Worm (Caenorhabditis elegans) whole organism, L1 larva: ENCODE results near the gene ZK829.9.
A peak's percentile ranks its signal among the peaks of the same experiment; 100 is the strongest.

Experiments
- C04F5.9 ChIP-seq: sonication (generic microtip); optimal IDR thresholded peaks from 2 replicates; lab custom pipeline; 2016; ENCODE audit warnings: missing genetic modification characterization, missing compliant biosample characterization
- F16B12.6 ChIP-seq: fragments of 150-350 bp; optimal IDR thresholded peaks from 2 replicates; lab custom pipeline; 2014; ENCODE audit warnings: missing biosample characterization, missing genetic modification characterization
- aha-1 ChIP-seq: fragments of 150-350 bp; optimal IDR thresholded peaks from 2 replicates; lab custom pipeline; 2014; ENCODE audit warnings: missing biosample characterization, missing genetic modification characterization
- ama-1 ChIP-seq: fragments of 150-350 bp; optimal IDR thresholded peaks from 2 replicates; lab custom pipeline; 2014
- blmp-1 ChIP-seq: fragments of 150-350 bp; optimal IDR thresholded peaks from 2 replicates; lab custom pipeline; 2014; ENCODE audit warnings: missing biosample characterization, missing genetic modification characterization
- ceh-63 ChIP-seq: fragments of 200-800 bp; sonication (Bioruptor generic); optimal IDR thresholded peaks from 2 replicates; lab custom pipeline; 2018; ENCODE audit warnings: mild to moderate bottlenecking, missing genetic modification characterization, missing compliant biosample characterization
- ceh-82 ChIP-seq, 3 experiments: fragments of 150-350 bp in 1 of 3; sonication (generic microtip) in 2 of 3; optimal IDR thresholded peaks; 2 replicates each; lab custom pipeline; 2014 to 2017; ENCODE audit warnings: missing biosample characterization in 3 of 3, missing genetic modification characterization in 3 of 3
- ces-1 ChIP-seq: fragments of 150-350 bp; optimal IDR thresholded peaks from 2 replicates; lab custom pipeline; 2014; ENCODE audit warnings: missing biosample characterization, missing genetic modification reagents, missing genetic modification characterization
- efl-1 ChIP-seq, 4 experiments: fragments of 150-350 bp; optimal IDR thresholded peaks in 3 of 4; peaks in 1 of 4; 1 replicate in 1 of 4; 2 replicates in 3 of 4; lab custom pipeline; 2014; ENCODE audit warnings: missing biosample characterization in 2 of 4, missing genetic modification characterization in 2 of 4, missing genetic modification reagents in 2 of 4
- efl-3 ChIP-seq: fragments of 200-800 bp; sonication (Bioruptor generic); optimal IDR thresholded peaks from 2 replicates; lab custom pipeline; 2018; ENCODE audit warnings: mild to moderate bottlenecking, missing genetic modification characterization, missing compliant biosample characterization
- egl-13 ChIP-seq: sonication (generic microtip); optimal IDR thresholded peaks from 2 replicates; lab custom pipeline; 2016; ENCODE audit warnings: missing genotype, missing genetic modification reagents, missing genetic modification characterization, missing compliant biosample characterization
- elt-2 ChIP-seq: sonication (generic microtip); optimal IDR thresholded peaks from 2 replicates; lab custom pipeline; 2016; ENCODE audit warnings: missing genetic modification characterization, mild to moderate bottlenecking, inconsistent platforms, missing compliant biosample characterization, missing genetic modification reagents
- elt-3 ChIP-seq, 6 experiments: fragments of 150-350 bp in 1 of 6; sonication (generic microtip); optimal IDR thresholded peaks; 2 replicates each; lab custom pipeline; 2017 to 2018; ENCODE audit warnings: missing biosample characterization in 6 of 6, missing genetic modification characterization in 6 of 6, inconsistent platforms in 1 of 6
- fkh-10 ChIP-seq: sonication (generic microtip); optimal IDR thresholded peaks from 2 replicates; lab custom pipeline; 2017; ENCODE audit warnings: missing biosample characterization, missing genetic modification reagents, missing genetic modification characterization
- fkh-4 ChIP-seq: sonication (generic microtip); optimal IDR thresholded peaks from 2 replicates; lab custom pipeline; 2016; ENCODE audit warnings: missing compliant biosample characterization, missing genetic modification characterization, borderline replicate concordance
- fos-1 ChIP-seq: fragments of 150-350 bp; optimal IDR thresholded peaks from 2 replicates; lab custom pipeline; 2014; ENCODE audit warnings: missing biosample characterization, missing genetic modification characterization
- hpl-2 ChIP-seq: fragments of 150-350 bp; optimal IDR thresholded peaks from 2 replicates; lab custom pipeline; 2014; ENCODE audit warnings: missing biosample characterization, missing genetic modification reagents, missing genetic modification characterization
- isw-1 ChIP-seq: fragments of 200-800 bp; sonication (Bioruptor generic); IDR thresholded peaks from 2 replicates; pipeline ENCODE4 v1.3.6; 2022; ENCODE audit warnings: missing genetic modification characterization, missing compliant biosample characterization
- jun-1 ChIP-seq: fragments of 150-350 bp; optimal IDR thresholded peaks from 2 replicates; lab custom pipeline; 2014; ENCODE audit warnings: missing biosample characterization, missing genetic modification reagents, missing genetic modification characterization
- lin-15B ChIP-seq: fragments of 150-350 bp; sonication (generic microtip); optimal IDR thresholded peaks from 3 replicates; lab custom pipeline; 2014; ENCODE audit warnings: missing biosample characterization, missing genetic modification characterization
- lin-35 ChIP-seq, 2 experiments: fragments of 150-350 bp; optimal IDR thresholded peaks; 2 replicates each; lab custom pipeline; 2014; ENCODE audit warnings: missing biosample characterization in 2 of 2, missing genetic modification characterization in 2 of 2, missing genetic modification reagents in 2 of 2
- lsy-2 ChIP-seq, 2 experiments: fragments of 150-350 bp; optimal IDR thresholded peaks; 2 replicates each; lab custom pipeline; 2014; ENCODE audit warnings: missing biosample characterization in 2 of 2, missing genetic modification characterization in 2 of 2
- mdl-1 ChIP-seq, 2 experiments: fragments of 150-350 bp; optimal IDR thresholded peaks; 2 replicates each; lab custom pipeline; 2014 to 2017; ENCODE audit warnings: missing biosample characterization in 2 of 2, missing genetic modification characterization in 2 of 2, inconsistent platforms in 1 of 2
- mep-1 ChIP-seq: fragments of 150-350 bp; optimal IDR thresholded peaks from 2 replicates; lab custom pipeline; 2014; ENCODE audit warnings: missing biosample characterization, missing genetic modification characterization
- nhr-11 ChIP-seq: fragments of 150-350 bp; optimal IDR thresholded peaks from 2 replicates; lab custom pipeline; 2014; ENCODE audit warnings: missing biosample characterization, missing genetic modification characterization
- nhr-12 ChIP-seq: sonication (generic microtip); optimal IDR thresholded peaks from 2 replicates; lab custom pipeline; 2017; ENCODE audit warnings: missing biosample characterization, missing genetic modification characterization
- nhr-19 ChIP-seq: fragments of 200-800 bp; sonication (Bioruptor generic); conservative IDR thresholded peaks from 2 replicates; pipeline ENCODE4 v1.3.6; 2022; ENCODE audit warnings: missing genetic modification characterization, missing compliant biosample characterization
- nhr-20 ChIP-seq: sonication (generic microtip); optimal IDR thresholded peaks from 2 replicates; lab custom pipeline; 2016; ENCODE audit warnings: mild to moderate bottlenecking, missing genetic modification characterization, missing compliant biosample characterization
- nhr-47 ChIP-seq: sonication (generic microtip); optimal IDR thresholded peaks from 2 replicates; lab custom pipeline; 2016; ENCODE audit warnings: mild to moderate bottlenecking, missing genetic modification characterization, moderate library complexity, missing compliant biosample characterization
- nhr-71 ChIP-seq: sonication (generic microtip); optimal IDR thresholded peaks from 2 replicates; lab custom pipeline; 2016; ENCODE audit warnings: mild to moderate bottlenecking, missing genetic modification characterization, moderate library complexity, missing compliant biosample characterization
- nhr-77 ChIP-seq: fragments of 150-350 bp; optimal IDR thresholded peaks from 2 replicates; lab custom pipeline; 2014; ENCODE audit warnings: missing biosample characterization, missing genetic modification characterization
- nhr-85 ChIP-seq: sonication (generic microtip); peaks from one replicate; lab custom pipeline; 2016; ENCODE audit warnings: missing genetic modification characterization, inconsistent platforms, missing compliant biosample characterization
- pax-3 ChIP-seq: fragments of 200-800 bp; sonication (Bioruptor generic); optimal IDR thresholded peaks from 2 replicates; lab custom pipeline; 2018; ENCODE audit warnings: mild to moderate bottlenecking, missing genetic modification characterization, moderate library complexity, missing compliant biosample characterization
- pqm-1 ChIP-seq: sonication (generic microtip); optimal IDR thresholded peaks from 3 replicates; lab custom pipeline; 2017; ENCODE audit warnings: missing biosample characterization, missing genetic modification characterization
- rnt-1 ChIP-seq: sonication (generic microtip); optimal IDR thresholded peaks from 2 replicates; lab custom pipeline; 2016; ENCODE audit warnings: mild to moderate bottlenecking, missing genetic modification characterization, moderate library complexity, missing compliant biosample characterization
- skn-1 ChIP-seq: fragments of 150-350 bp; optimal IDR thresholded peaks from 2 replicates; lab custom pipeline; 2014; ENCODE audit warnings: missing biosample characterization, missing genetic modification characterization
- snpc-4 ChIP-seq: fragments of 150-350 bp; optimal IDR thresholded peaks from 2 replicates; lab custom pipeline; 2014; ENCODE audit warnings: missing biosample characterization, missing genetic modification characterization
- sox-4 ChIP-seq: sonication (generic microtip); optimal IDR thresholded peaks from 2 replicates; lab custom pipeline; 2016; ENCODE audit warnings: missing genetic modification characterization, missing compliant biosample characterization
- sptf-1 ChIP-seq: fragments of 150-350 bp; optimal IDR thresholded peaks from 2 replicates; lab custom pipeline; 2014; ENCODE audit warnings: missing biosample characterization, missing genetic modification characterization
- sup-37 ChIP-seq: fragments of 200-800 bp; sonication (Bioruptor generic); optimal IDR thresholded peaks from 2 replicates; lab custom pipeline; 2018; ENCODE audit warnings: mild to moderate bottlenecking, missing genetic modification characterization, missing compliant biosample characterization
- tlp-1 ChIP-seq: fragments of 150-350 bp; optimal IDR thresholded peaks from 2 replicates; lab custom pipeline; 2014; ENCODE audit warnings: missing biosample characterization, missing genetic modification characterization
- vab-15 ChIP-seq: sonication (generic microtip); optimal IDR thresholded peaks from 2 replicates; lab custom pipeline; 2017; ENCODE audit warnings: missing genotype, mild to moderate bottlenecking, missing genetic modification characterization, missing compliant biosample characterization
- xbp-1 ChIP-seq: sonication (generic microtip); optimal IDR thresholded peaks from 2 replicates; lab custom pipeline; 2016; ENCODE audit warnings: missing genetic modification characterization, missing compliant biosample characterization
- zag-1 ChIP-seq: fragments of 150-350 bp; optimal IDR thresholded peaks from 2 replicates; lab custom pipeline; 2014; ENCODE audit warnings: missing biosample characterization, missing genetic modification characterization
- zip-4 ChIP-seq: fragments of 200-800 bp; sonication (Bioruptor generic); optimal IDR thresholded peaks from 2 replicates; lab custom pipeline; 2018; ENCODE audit warnings: mild to moderate bottlenecking, missing genetic modification characterization, moderate library complexity, missing compliant biosample characterization
- ztf-11 ChIP-seq, 2 experiments: sonication (generic microtip); optimal IDR thresholded peaks; 2 replicates each; lab custom pipeline; 2016 to 2017; ENCODE audit warnings: missing genetic modification characterization in 2 of 2, missing biosample characterization in 1 of 2, missing compliant biosample characterization in 1 of 2
- ztf-4 ChIP-seq: fragments of 150-350 bp; optimal IDR thresholded peaks from 2 replicates; lab custom pipeline; 2014; ENCODE audit warnings: missing biosample characterization, missing genetic modification characterization

The ZK829.9 gene

ce11 chrIV:11949717-11950116 lies 20.6 kb upstream of the ZK829.9 start, which contains the start of gene hdl-1:
Gene hdl-1, minus strand, starts transcription at chrIV:11949817.
- TF ChIP-seq lin-15B (tag; lab: Kevin White, UChicago) (no peak), nhr-71 (tag; lab: Kevin White, UChicago) (no peak), isw-1 (GFP tag; lab: Robert Waterston, UW) (no peak)

- TF ChIP-seq efl-1 (optimal IDR thresholded peaks at IDR 0.05; lab: Kevin White, UChicago): no peak
- peak in 1 of 2 experiments; percentile 24 for TF ChIP-seq efl-1 (GFP tag; optimal IDR thresholded peaks at IDR 0.05 in 1 of 2; lab: Kevin White, UChicago)
- no peak for TF ChIP-seq ces-1 (GFP tag; lab: Kevin White, UChicago)
- TF ChIP-seq pax-3: no peak
Observed at ce11 chrIV:11950270-11950669, 20.1 kb upstream of the ZK829.9 start, which contains the start of gene tbx-36. Gene tbx-36, plus strand, starts transcription at chrIV:11950570.

ce11 chrIV:11952612-11953299 lies 17.6 kb upstream of the ZK829.9 start, which contains the start of gene gdh-1:
Gene gdh-1, plus strand, starts transcription at chrIV:11953249.
- TF ChIP-seq xbp-1 (peak; percentile 21), C04F5.9 (tag; lab: Kevin White, UChicago) (no peak), blmp-1 (tag; lab: Kevin White, UChicago) (peak; percentile 40), nhr-85 (tag; lab: Kevin White, UChicago) (peak; percentile 81), nhr-19 (GFP tag; lab: Robert Waterston, UW) (peak; percentile 41), nhr-77 (tag; lab: Kevin White, UChicago) (peak; percentile 62), tlp-1 (tag; lab: Kevin White, UChicago) (no peak), nhr-20 (tag; lab: Kevin White, UChicago) (peak; percentile 73), zip-4 (GFP tag; lab: Kevin White, UChicago) (no peak), skn-1 (tag; lab: Kevin White, UChicago) (peak; percentile 60), nhr-47 (tag; lab: Kevin White, UChicago) (no peak), isw-1 (GFP tag; lab: Robert Waterston, UW) (no peak), rnt-1 (tag; lab: Kevin White, UChicago) (peak; percentile 71), nhr-71 (tag; lab: Kevin White, UChicago) (peak; percentile 74), efl-1 (optimal IDR thresholded peaks at IDR 0.05; lab: Kevin White, UChicago) (peak; percentile 21 to 46), efl-1 (GFP tag; optimal IDR thresholded peaks at IDR 0.05 in 1 of 2; lab: Kevin White, UChicago) (peak in 1 of 2 experiments; percentile 86), aha-1 (tag; lab: Kevin White, UChicago) (no peak), ceh-82 (tag; optimal IDR thresholded peaks at IDR 0.05; lab: Kevin White, UChicago) (peak in 1 of 3 experiments; percentile 37), F16B12.6 (tag; lab: Kevin White, UChicago) (no peak), nhr-11 (tag; lab: Kevin White, UChicago) (no peak), mep-1 (tag; lab: Kevin White, UChicago) (peak; percentile 62), efl-3 (GFP tag; lab: Kevin White, UChicago) (no peak), egl-13 (tag; lab: Kevin White, UChicago) (no peak), fos-1 (tag; lab: Kevin White, UChicago) (peak; percentile 39), ztf-11 (tag; optimal IDR thresholded peaks at IDR 0.05; lab: Kevin White, UChicago) (no peak), nhr-12 (tag; lab: Kevin White, UChicago) (no peak), jun-1 (tag; lab: Kevin White, UChicago) (peak; percentile 3), vab-15 (no peak), elt-2 (tag; lab: Kevin White, UChicago) (peak; percentile 7), zag-1 (tag; lab: Kevin White, UChicago) (no peak), fkh-10 (no peak), elt-3 (tag; optimal IDR thresholded peaks at IDR 0.05; lab: Kevin White, UChicago) (no peak), hpl-2 (GFP tag; lab: Kevin White, UChicago) (no peak), ceh-63 (GFP tag; lab: Kevin White, UChicago) (no peak), lsy-2 (tag; optimal IDR thresholded peaks at IDR 0.05; lab: Kevin White, UChicago) (peak in 1 of 2 experiments; percentile 28), fkh-4 (tag; lab: Kevin White, UChicago) (no peak), sox-4 (tag; lab: Kevin White, UChicago) (no peak), sup-37 (GFP tag; lab: Kevin White, UChicago) (no peak), mdl-1 (tag; optimal IDR thresholded peaks at IDR 0.05; lab: Kevin White, UChicago) (peak in 1 of 2 experiments; percentile 56), lin-35 (GFP tag; optimal IDR thresholded peaks at IDR 0.05; lab: Kevin White, UChicago) (peak; percentile 9 to 33), ama-1 (no peak), snpc-4 (no peak), pqm-1 (tag; lab: Kevin White, UChicago) (no peak), ztf-4 (tag; lab: Kevin White, UChicago) (no peak), sptf-1 (tag; lab: Kevin White, UChicago) (no peak)
